Worm (Caenorhabditis elegans) whole organism, L3 larva: ENCODE measurements around the gene sru-2.

Experiments used
- ZK546.5 ChIP-seq: sonication (generic microtip); optimal IDR thresholded peaks from 2 replicates; lab custom pipeline; 2017; ENCODE audit warnings: missing biosample characterization, missing genetic modification characterization
- aly-2 ChIP-seq: fragments of 150-350 bp; optimal IDR thresholded peaks from 2 replicates; lab custom pipeline; 2014; ENCODE audit warnings: missing biosample characterization, missing genetic modification characterization
- ama-1 ChIP-seq: fragments of 150-350 bp; optimal IDR thresholded peaks from 2 replicates; lab custom pipeline; 2018
- ceh-16 ChIP-seq: sonication (generic microtip); optimal IDR thresholded peaks from 2 replicates; lab custom pipeline; 2017; ENCODE audit warnings: missing biosample characterization, missing genetic modification characterization
- ceh-28 ChIP-seq: fragments of 150-350 bp; optimal IDR thresholded peaks from 2 replicates; lab custom pipeline; 2014; ENCODE audit warnings: missing biosample characterization, missing genetic modification reagents, missing genetic modification characterization
- ceh-82 ChIP-seq: fragments of 150-350 bp; optimal IDR thresholded peaks from 2 replicates; lab custom pipeline; 2014; ENCODE audit warnings: missing biosample characterization, missing genetic modification characterization
- ceh-9 ChIP-seq: sonication (generic microtip); optimal IDR thresholded peaks from 2 replicates; lab custom pipeline; 2018; ENCODE audit warnings: missing biosample characterization, missing genetic modification characterization
- daf-12 ChIP-seq: fragments of 150-350 bp; optimal IDR thresholded peaks from 2 replicates; lab custom pipeline; 2014; ENCODE audit warnings: missing biosample characterization, missing genetic modification reagents, missing genetic modification characterization
- egl-27 ChIP-seq: sonication (generic microtip); optimal IDR thresholded peaks from 4 replicates; lab custom pipeline; 2017; ENCODE audit warnings: missing biosample characterization, missing genetic modification reagents, missing genetic modification characterization
- egl-5 ChIP-seq: fragments of 150-350 bp; optimal IDR thresholded peaks from 2 replicates; lab custom pipeline; 2017; ENCODE audit warnings: missing biosample characterization, missing genetic modification reagents, missing genetic modification characterization, inconsistent platforms
- elt-1 ChIP-seq: fragments of 150-350 bp; optimal IDR thresholded peaks from 2 replicates; lab custom pipeline; 2014; ENCODE audit warnings: missing biosample characterization, missing genetic modification characterization
- elt-2 ChIP-seq: sonication (generic microtip); optimal IDR thresholded peaks from 2 replicates; lab custom pipeline; 2016; ENCODE audit warnings: missing genetic modification reagents, mild to moderate bottlenecking, missing genetic modification characterization, missing compliant biosample characterization
- elt-3 ChIP-seq, 3 experiments: fragments of 150-350 bp in 1 of 3; sonication (generic microtip) in 2 of 3; optimal IDR thresholded peaks; 2 replicates in 2 of 3; 4 replicates in 1 of 3; lab custom pipeline; 2014 to 2017; ENCODE audit warnings: missing biosample characterization in 3 of 3, missing genetic modification characterization in 3 of 3
- eor-1 ChIP-seq, 2 experiments: fragments of 150-350 bp; optimal IDR thresholded peaks; 2 replicates each; lab custom pipeline; 2014 to 2018; ENCODE audit warnings: missing biosample characterization in 2 of 2, missing genetic modification characterization in 2 of 2
- fkh-10 ChIP-seq: sonication (generic microtip); optimal IDR thresholded peaks from 2 replicates; lab custom pipeline; 2017; ENCODE audit warnings: missing biosample characterization, missing genetic modification reagents, missing genetic modification characterization
- fkh-2 ChIP-seq: fragments of 150-350 bp; optimal IDR thresholded peaks from 2 replicates; lab custom pipeline; 2014; ENCODE audit warnings: missing biosample characterization, missing genetic modification reagents, missing genetic modification characterization
- fos-1 ChIP-seq: fragments of 150-350 bp; optimal IDR thresholded peaks from 2 replicates; lab custom pipeline; 2014; ENCODE audit warnings: missing biosample characterization, missing genetic modification characterization
- hmg-11 ChIP-seq: sonication (generic microtip); optimal IDR thresholded peaks from 2 replicates; lab custom pipeline; 2016; ENCODE audit warnings: missing genetic modification characterization, missing compliant biosample characterization
- jun-1 ChIP-seq: fragments of 150-350 bp; optimal IDR thresholded peaks from 2 replicates; lab custom pipeline; 2014; ENCODE audit warnings: missing biosample characterization, missing genetic modification reagents, missing genetic modification characterization
- lin-15B ChIP-seq: fragments of 150-350 bp; optimal IDR thresholded peaks from 2 replicates; lab custom pipeline; 2014; ENCODE audit warnings: missing biosample characterization, missing genetic modification characterization
- lin-39 ChIP-seq: fragments of 150-350 bp; optimal IDR thresholded peaks from 2 replicates; lab custom pipeline; 2018; ENCODE audit warnings: missing biosample characterization, missing genetic modification reagents, missing genetic modification characterization
- lsy-12 ChIP-seq: sonication (generic microtip); optimal IDR thresholded peaks from 2 replicates; lab custom pipeline; 2016; ENCODE audit warnings: mild to moderate bottlenecking, missing genetic modification characterization, missing compliant biosample characterization
- mdl-1 ChIP-seq: fragments of 150-350 bp; optimal IDR thresholded peaks from 2 replicates; lab custom pipeline; 2014; ENCODE audit warnings: missing biosample characterization, missing genetic modification characterization
- mml-1 ChIP-seq: fragments of 150-350 bp; sonication (generic microtip); optimal IDR thresholded peaks from 3 replicates; lab custom pipeline; 2014; ENCODE audit warnings: missing biosample characterization, missing genetic modification characterization
- nfya-1 ChIP-seq: sonication (generic microtip); optimal IDR thresholded peaks from 2 replicates; lab custom pipeline; 2017; ENCODE audit warnings: missing genetic modification characterization, mild to moderate bottlenecking, missing compliant biosample characterization, antibody characterized with exemption, moderate library complexity; ENCODE audit not compliant: insufficient read depth
- nhr-11 ChIP-seq: fragments of 150-350 bp; optimal IDR thresholded peaks from 2 replicates; lab custom pipeline; 2014; ENCODE audit warnings: missing biosample characterization, missing genetic modification characterization
- nhr-12 ChIP-seq: fragments of 150-350 bp; optimal IDR thresholded peaks from 2 replicates; lab custom pipeline; 2014; ENCODE audit warnings: missing biosample characterization, missing genetic modification characterization
- nhr-23 ChIP-seq: fragments of 150-350 bp; optimal IDR thresholded peaks from 2 replicates; lab custom pipeline; 2014; ENCODE audit warnings: missing biosample characterization, missing genetic modification reagents, missing genetic modification characterization
- nhr-237 ChIP-seq: fragments of 150-350 bp; optimal IDR thresholded peaks from 2 replicates; lab custom pipeline; 2014; ENCODE audit warnings: missing biosample characterization, missing genetic modification characterization
- nhr-25 ChIP-seq: sonication (generic microtip); optimal IDR thresholded peaks from 2 replicates; lab custom pipeline; 2017; ENCODE audit warnings: missing biosample characterization, missing genetic modification characterization
- nhr-28 ChIP-seq: fragments of 150-350 bp; optimal IDR thresholded peaks from 2 replicates; lab custom pipeline; 2014; ENCODE audit warnings: missing biosample characterization, missing genetic modification characterization
- nhr-43 ChIP-seq: sonication (generic microtip); optimal IDR thresholded peaks from 2 replicates; lab custom pipeline; 2016; ENCODE audit warnings: mild to moderate bottlenecking, missing genetic modification characterization, missing compliant biosample characterization; ENCODE audit not compliant: poor library complexity, severe bottlenecking
- nhr-67 ChIP-seq: fragments of 150-350 bp; optimal IDR thresholded peaks from 2 replicates; lab custom pipeline; 2014; ENCODE audit warnings: missing biosample characterization, missing genetic modification characterization
- nhr-76 ChIP-seq: fragments of 150-350 bp; sonication (generic microtip); optimal IDR thresholded peaks from 5 replicates; lab custom pipeline; 2014; ENCODE audit warnings: missing biosample characterization, missing genetic modification characterization
- nhr-77 ChIP-seq: fragments of 150-350 bp; optimal IDR thresholded peaks from 2 replicates; lab custom pipeline; 2014; ENCODE audit warnings: missing biosample characterization, missing genetic modification characterization
- pha-4 ChIP-seq: fragments of 150-350 bp; optimal IDR thresholded peaks from 2 replicates; lab custom pipeline; 2014; ENCODE audit warnings: missing biosample characterization, missing genetic modification reagents, missing genetic modification characterization
- pqm-1 ChIP-seq: fragments of 150-350 bp; optimal IDR thresholded peaks from 2 replicates; lab custom pipeline; 2017; ENCODE audit warnings: missing biosample characterization, missing genetic modification characterization, inconsistent platforms
- sea-2 ChIP-seq: fragments of 150-350 bp; sonication (generic microtip); optimal IDR thresholded peaks from 4 replicates; lab custom pipeline; 2014; ENCODE audit warnings: missing biosample characterization, missing genetic modification reagents, missing genetic modification characterization
- skn-1 ChIP-seq: fragments of 150-350 bp; optimal IDR thresholded peaks from 2 replicates; lab custom pipeline; 2014; ENCODE audit warnings: missing biosample characterization, missing genetic modification characterization
- snpc-4 ChIP-seq: fragments of 150-350 bp; optimal IDR thresholded peaks from 2 replicates; lab custom pipeline; 2014; ENCODE audit warnings: missing biosample characterization, missing genetic modification characterization
- tbx-2 ChIP-seq: sonication (generic microtip); optimal IDR thresholded peaks from 2 replicates; lab custom pipeline; 2016; ENCODE audit warnings: mild to moderate bottlenecking, missing genetic modification characterization, missing compliant biosample characterization
- unc-39 ChIP-seq: sonication (generic microtip); optimal IDR thresholded peaks from 4 replicates; lab custom pipeline; 2017; ENCODE audit warnings: missing biosample characterization, missing genetic modification characterization
- unc-62 ChIP-seq: fragments of 150-350 bp; sonication (generic microtip); optimal IDR thresholded peaks from 4 replicates; lab custom pipeline; 2014; ENCODE audit warnings: missing biosample characterization, missing genetic modification reagents, missing genetic modification characterization
- zag-1 ChIP-seq: fragments of 150-350 bp; optimal IDR thresholded peaks from 2 replicates; lab custom pipeline; 2014; ENCODE audit warnings: missing biosample characterization, missing genetic modification characterization
- ztf-11 ChIP-seq: fragments of 150-350 bp; optimal IDR thresholded peaks from 2 replicates; lab custom pipeline; 2014; ENCODE audit warnings: missing biosample characterization, missing genetic modification characterization
- ztf-4 ChIP-seq: fragments of 150-350 bp; optimal IDR thresholded peaks from 2 replicates; lab custom pipeline; 2014; ENCODE audit warnings: missing biosample characterization, missing genetic modification characterization

Gene sru-2

ce11 chrIV:9485972-9486371 lies at the start of gene sru-2:
Gene sru-2 (plus strand): TSS chrIV:9486272.
- TF ChIP-seq mdl-1 (tag; lab: Kevin White, UChicago), result no peak
- no peak for TF ChIP-seq nhr-12 (tag; lab: Kevin White, UChicago)
- TF ChIP-seq sea-2 (GFP tag; lab: Kevin White, UChicago), result no peak
- no peak for TF ChIP-seq snpc-4 (tag; lab: Kevin White, UChicago)
- no peak for TF ChIP-seq nhr-77 (tag; lab: Kevin White, UChicago)
- no peak for TF ChIP-seq egl-27 (tag; lab: Kevin White, UChicago)
- TF ChIP-seq nhr-23 (tag; lab: Kevin White, UChicago), result no peak
- no peak for TF ChIP-seq nhr-67 (tag; lab: Kevin White, UChicago)
- no peak for TF ChIP-seq hmg-11 (tag; lab: Kevin White, UChicago)
- no peak for TF ChIP-seq ama-1 (lab: Kevin White, UChicago)
- no peak for TF ChIP-seq nhr-28
- TF ChIP-seq lin-15B (tag; lab: Kevin White, UChicago), result no peak
- no peak for TF ChIP-seq mml-1 (tag; lab: Kevin White, UChicago)
- TF ChIP-seq ceh-9 (tag; lab: Kevin White, UChicago), result no peak
- TF ChIP-seq ceh-82 (tag; lab: Kevin White, UChicago), result no peak
- TF ChIP-seq pqm-1, result no peak

ce11 chrIV:9438753-9439152 lies 47.3 kb upstream of the sru-2 start:
- TF ChIP-seq skn-1, result no peak
- no peak for TF ChIP-seq nhr-28
- no peak for TF ChIP-seq unc-62 (GFP tag; lab: Kevin White, UChicago)
- TF ChIP-seq hmg-11 (tag; lab: Kevin White, UChicago), result no peak
- no peak for TF ChIP-seq snpc-4 (tag; lab: Kevin White, UChicago)
- TF ChIP-seq eor-1 (tag; optimal IDR thresholded peaks at IDR 0.05; lab: Kevin White, UChicago), result no peak
- no peak for TF ChIP-seq ceh-28 (tag; lab: Kevin White, UChicago)
- no peak for TF ChIP-seq lin-39 (tag; lab: Kevin White, UChicago)
- no peak for TF ChIP-seq zag-1 (tag; lab: Kevin White, UChicago)
- TF ChIP-seq sea-2 (GFP tag; lab: Kevin White, UChicago), result no peak
- TF ChIP-seq ztf-4 (tag; lab: Kevin White, UChicago), result no peak
- TF ChIP-seq nhr-237 (tag; lab: Kevin White, UChicago), result no peak
- no peak for TF ChIP-seq jun-1
- peak; percentile 40 for TF ChIP-seq tbx-2 (tag; lab: Kevin White, UChicago)
- TF ChIP-seq pha-4 (tag; lab: Kevin White, UChicago), result no peak
- no peak for TF ChIP-seq elt-1 (tag; lab: Kevin White, UChicago)
- no peak for TF ChIP-seq nhr-76 (tag; lab: Kevin White, UChicago)
- TF ChIP-seq ztf-11 (tag; lab: Kevin White, UChicago), result no peak
- TF ChIP-seq nhr-23 (tag; lab: Kevin White, UChicago), result peak; percentile 32
- TF ChIP-seq nhr-77 (tag; lab: Kevin White, UChicago), result no peak
- peak; percentile 63 for TF ChIP-seq lsy-12 (tag; lab: Kevin White, UChicago)
- TF ChIP-seq nhr-43 (tag; lab: Kevin White, UChicago), result peak; percentile 56
- peak; percentile 12 for TF ChIP-seq nfya-1 (tag; lab: Kevin White, UChicago)
- TF ChIP-seq pqm-1, result peak; percentile 4
- TF ChIP-seq egl-5, result no peak
- peak; percentile 60 for TF ChIP-seq nhr-25 (tag; lab: Kevin White, UChicago)
- TF ChIP-seq nhr-67 (tag; lab: Kevin White, UChicago), result no peak
- no peak for TF ChIP-seq fos-1 (tag; lab: Kevin White, UChicago)
- TF ChIP-seq fkh-10, result no peak
- no peak for TF ChIP-seq aly-2 (tag; lab: Kevin White, UChicago)
- TF ChIP-seq mml-1 (tag; lab: Kevin White, UChicago), result no peak
- no peak for TF ChIP-seq egl-27 (tag; lab: Kevin White, UChicago)
- no peak for TF ChIP-seq ceh-9 (tag; lab: Kevin White, UChicago)
- peak; percentile 96 for TF ChIP-seq ama-1 (lab: Kevin White, UChicago)
- TF ChIP-seq nhr-11, result no peak
- TF ChIP-seq elt-2 (tag; lab: Kevin White, UChicago), result peak; percentile 50
- TF ChIP-seq unc-39 (tag; lab: Kevin White, UChicago), result no peak
- no peak for TF ChIP-seq fkh-2 (tag; lab: Kevin White, UChicago)
- TF ChIP-seq nhr-12 (tag; lab: Kevin White, UChicago), result no peak
- peak in 1 of 3 experiments; percentile 10 for TF ChIP-seq elt-3 (tag; optimal IDR thresholded peaks at IDR 0.05; lab: Kevin White, UChicago)
- no peak for TF ChIP-seq daf-12 (tag; lab: Kevin White, UChicago)
- no peak for TF ChIP-seq lin-15B (tag; lab: Kevin White, UChicago)
- no peak for TF ChIP-seq mdl-1 (tag; lab: Kevin White, UChicago)
- TF ChIP-seq ZK546.5 (tag; lab: Kevin White, UChicago), result no peak
- no peak for TF ChIP-seq ceh-16
- no peak for TF ChIP-seq ceh-82 (tag; lab: Kevin White, UChicago)
